Worm (Caenorhabditis elegans) whole organism, young adult: ENCODE measurements around the gene cyp-25A4.

ENCODE experiments used
- B0035.1 ChIP-seq: sonication (generic microtip); optimal IDR thresholded peaks from 2 replicates; lab custom pipeline; 2016; ENCODE audit warnings: missing genetic modification characterization, mild to moderate bottlenecking, missing compliant biosample characterization, missing genotype, missing genetic modification reagents
- F22D6.2 ChIP-seq: sonication (generic microtip); optimal IDR thresholded peaks from 2 replicates; lab custom pipeline; 2016; ENCODE audit warnings: mild to moderate bottlenecking, missing genetic modification characterization, missing compliant biosample characterization
- F23B12.7 ChIP-seq: sonication (generic microtip); optimal IDR thresholded peaks from 2 replicates; lab custom pipeline; 2017; ENCODE audit warnings: missing genetic modification characterization, mild to moderate bottlenecking, missing compliant biosample characterization, antibody characterized with exemption, moderate library complexity; ENCODE audit not compliant: insufficient read depth
- F55B11.4 ChIP-seq: sonication (generic microtip); optimal IDR thresholded peaks from 2 replicates; lab custom pipeline; 2016; ENCODE audit warnings: missing compliant biosample characterization, missing genetic modification characterization, borderline replicate concordance; ENCODE audit not compliant: insufficient read depth
- Y95B8A.8 ChIP-seq: fragments of 200-800 bp; sonication (Bioruptor generic); IDR thresholded peaks from 2 replicates; pipeline ENCODE4 v1.3.6; 2022; ENCODE audit warnings: missing genetic modification reagents, missing genetic modification characterization, missing compliant biosample characterization
- ama-1 ChIP-seq, 3 experiments: fragments of 150-350 bp in 1 of 3; sonication (generic microtip) in 2 of 3; optimal IDR thresholded peaks; 2 replicates each; lab custom pipeline; 2014 to 2018; ENCODE audit warnings: missing biosample characterization in 2 of 3, missing genetic modification characterization in 2 of 3, missing genetic modification reagents in 2 of 3
- cebp-1 ChIP-seq, 2 experiments: fragments of 200-800 bp in 1 of 2; sonication (Bioruptor generic) in 1 of 2; sonication (generic microtip) in 1 of 2; IDR thresholded peaks in 1 of 2; optimal IDR thresholded peaks in 1 of 2; 2 replicates each; pipeline versions ENCODE4 v1.3.6 to Lab custom; 2017 to 2022; ENCODE audit warnings: missing compliant biosample characterization in 2 of 2, missing genetic modification characterization in 2 of 2, mild to moderate bottlenecking in 1 of 2, missing genetic modification reagents in 1 of 2, moderate library complexity in 1 of 2
- cebp-2 ChIP-seq: fragments of 200-800 bp; sonication (Bioruptor generic); IDR thresholded peaks from 2 replicates; pipeline ENCODE4 v1.3.6; 2022; ENCODE audit warnings: missing genetic modification characterization, missing compliant biosample characterization
- dox-1 ChIP-seq: fragments of 200-800 bp; sonication (Bioruptor generic); IDR thresholded peaks from 2 replicates; pipeline ENCODE4 v1.3.6; 2022; ENCODE audit warnings: missing genetic modification reagents, missing genetic modification characterization, missing compliant biosample characterization
- efl-1 ChIP-seq: fragments of 150-350 bp; optimal IDR thresholded peaks from 2 replicates; lab custom pipeline; 2014; ENCODE audit warnings: missing biosample characterization, missing genetic modification reagents, missing genetic modification characterization
- lag-1 ChIP-seq: fragments of 200-800 bp; sonication (Bioruptor generic); IDR thresholded peaks from 2 replicates; pipeline ENCODE4 v1.3.6; 2022; ENCODE audit warnings: missing genetic modification reagents, missing genetic modification characterization, missing compliant biosample characterization
- nhr-27 ChIP-seq: fragments of 200-800 bp; sonication (Bioruptor generic); optimal IDR thresholded peaks from 2 replicates; lab custom pipeline; 2018; ENCODE audit warnings: mild to moderate bottlenecking, missing genetic modification characterization, moderate library complexity, missing compliant biosample characterization
- nhr-90 ChIP-seq: sonication (generic microtip); optimal IDR thresholded peaks from 2 replicates; lab custom pipeline; 2016; ENCODE audit warnings: missing genotype, mild to moderate bottlenecking, missing genetic modification characterization, missing compliant biosample characterization
- pha-4 ChIP-seq: fragments of 150-350 bp; sonication (generic microtip); optimal IDR thresholded peaks from 2 replicates; lab custom pipeline; 2014; ENCODE audit warnings: missing biosample characterization, missing genetic modification reagents, missing genetic modification characterization

- TF ChIP-seq F55B11.4 (tag; lab: Kevin White, UChicago) (no peak), nhr-27 (tag; lab: Kevin White, UChicago) (no peak), F22D6.2 (tag; lab: Kevin White, UChicago) (no peak), Y95B8A.8 (GFP tag; lab: Robert Waterston, UW) (no peak), efl-1 (no peak), pha-4 (tag; lab: Kevin White, UChicago) (no peak), B0035.1 (tag; lab: Kevin White, UChicago) (no peak), lag-1 (GFP tag; lab: Robert Waterston, UW) (no peak), dox-1 (GFP tag; lab: Robert Waterston, UW) (no peak), nhr-90 (tag; lab: Kevin White, UChicago) (no peak), ama-1 (optimal IDR thresholded peaks at IDR 0.05; lab: Kevin White, UChicago) (no peak), ama-1 (GFP tag; optimal IDR thresholded peaks at IDR 0.05; lab: Kevin White, UChicago) (no peak), cebp-1 (GFP tag; IDR thresholded peaks at IDR 0.05; lab: Robert Waterston, UW) (no peak), cebp-1 (tag; optimal IDR thresholded peaks at IDR 0.05; lab: Kevin White, UChicago) (peak; percentile 75), F23B12.7 (tag; lab: Kevin White, UChicago) (no peak), cebp-2 (GFP tag; lab: Robert Waterston, UW) (no peak)
Observed at ce11 chrIII:3878986-3879756, 27.3 kb upstream of the cyp-25A4 start.
